Worm (Caenorhabditis elegans) whole organism, L3 larva: Measurements from ENCODE around the gene lgc-42.

Experiments
- R02D3.7 ChIP-seq: fragments of 150-350 bp; optimal IDR thresholded peaks from 2 replicates; lab custom pipeline; 2014; ENCODE audit warnings: missing biosample characterization, missing genetic modification characterization
- aly-2 ChIP-seq: fragments of 150-350 bp; optimal IDR thresholded peaks from 2 replicates; lab custom pipeline; 2014; ENCODE audit warnings: missing biosample characterization, missing genetic modification characterization
- ama-1 ChIP-seq: fragments of 150-350 bp; optimal IDR thresholded peaks from 2 replicates; lab custom pipeline; 2018
- ceh-16 ChIP-seq: sonication (generic microtip); optimal IDR thresholded peaks from 2 replicates; lab custom pipeline; 2017; ENCODE audit warnings: missing biosample characterization, missing genetic modification characterization
- ceh-28 ChIP-seq: fragments of 150-350 bp; optimal IDR thresholded peaks from 2 replicates; lab custom pipeline; 2014; ENCODE audit warnings: missing biosample characterization, missing genetic modification reagents, missing genetic modification characterization
- ceh-82 ChIP-seq: fragments of 150-350 bp; optimal IDR thresholded peaks from 2 replicates; lab custom pipeline; 2014; ENCODE audit warnings: missing biosample characterization, missing genetic modification characterization
- ceh-9 ChIP-seq: sonication (generic microtip); optimal IDR thresholded peaks from 2 replicates; lab custom pipeline; 2018; ENCODE audit warnings: missing biosample characterization, missing genetic modification characterization
- egl-27 ChIP-seq: sonication (generic microtip); optimal IDR thresholded peaks from 4 replicates; lab custom pipeline; 2017; ENCODE audit warnings: missing biosample characterization, missing genetic modification reagents, missing genetic modification characterization
- egl-5 ChIP-seq: fragments of 150-350 bp; optimal IDR thresholded peaks from 2 replicates; lab custom pipeline; 2017; ENCODE audit warnings: missing biosample characterization, missing genetic modification reagents, missing genetic modification characterization, inconsistent platforms
- elt-2 ChIP-seq: sonication (generic microtip); optimal IDR thresholded peaks from 2 replicates; lab custom pipeline; 2016; ENCODE audit warnings: missing genetic modification reagents, mild to moderate bottlenecking, missing genetic modification characterization, missing compliant biosample characterization
- elt-3 ChIP-seq, 3 experiments: fragments of 150-350 bp in 1 of 3; sonication (generic microtip) in 2 of 3; optimal IDR thresholded peaks; 2 replicates in 2 of 3; 4 replicates in 1 of 3; lab custom pipeline; 2014 to 2017; ENCODE audit warnings: missing biosample characterization in 3 of 3, missing genetic modification characterization in 3 of 3
- fkh-2 ChIP-seq: fragments of 150-350 bp; optimal IDR thresholded peaks from 2 replicates; lab custom pipeline; 2014; ENCODE audit warnings: missing biosample characterization, missing genetic modification reagents, missing genetic modification characterization
- fos-1 ChIP-seq: fragments of 150-350 bp; optimal IDR thresholded peaks from 2 replicates; lab custom pipeline; 2014; ENCODE audit warnings: missing biosample characterization, missing genetic modification characterization
- hmg-11 ChIP-seq: sonication (generic microtip); optimal IDR thresholded peaks from 2 replicates; lab custom pipeline; 2016; ENCODE audit warnings: missing genetic modification characterization, missing compliant biosample characterization
- jun-1 ChIP-seq: fragments of 150-350 bp; optimal IDR thresholded peaks from 2 replicates; lab custom pipeline; 2014; ENCODE audit warnings: missing biosample characterization, missing genetic modification reagents, missing genetic modification characterization
- lin-39 ChIP-seq: fragments of 150-350 bp; optimal IDR thresholded peaks from 2 replicates; lab custom pipeline; 2018; ENCODE audit warnings: missing biosample characterization, missing genetic modification reagents, missing genetic modification characterization
- mdl-1 ChIP-seq: fragments of 150-350 bp; optimal IDR thresholded peaks from 2 replicates; lab custom pipeline; 2014; ENCODE audit warnings: missing biosample characterization, missing genetic modification characterization
- mml-1 ChIP-seq: fragments of 150-350 bp; sonication (generic microtip); optimal IDR thresholded peaks from 3 replicates; lab custom pipeline; 2014; ENCODE audit warnings: missing biosample characterization, missing genetic modification characterization
- nfya-1 ChIP-seq: sonication (generic microtip); optimal IDR thresholded peaks from 2 replicates; lab custom pipeline; 2017; ENCODE audit warnings: missing genetic modification characterization, mild to moderate bottlenecking, missing compliant biosample characterization, antibody characterized with exemption, moderate library complexity; ENCODE audit not compliant: insufficient read depth
- nhr-23 ChIP-seq: fragments of 150-350 bp; optimal IDR thresholded peaks from 2 replicates; lab custom pipeline; 2014; ENCODE audit warnings: missing biosample characterization, missing genetic modification reagents, missing genetic modification characterization
- nhr-25 ChIP-seq: sonication (generic microtip); optimal IDR thresholded peaks from 2 replicates; lab custom pipeline; 2017; ENCODE audit warnings: missing biosample characterization, missing genetic modification characterization
- nhr-28 ChIP-seq: fragments of 150-350 bp; optimal IDR thresholded peaks from 2 replicates; lab custom pipeline; 2014; ENCODE audit warnings: missing biosample characterization, missing genetic modification characterization
- nhr-67 ChIP-seq: fragments of 150-350 bp; optimal IDR thresholded peaks from 2 replicates; lab custom pipeline; 2014; ENCODE audit warnings: missing biosample characterization, missing genetic modification characterization
- nhr-76 ChIP-seq: fragments of 150-350 bp; sonication (generic microtip); optimal IDR thresholded peaks from 5 replicates; lab custom pipeline; 2014; ENCODE audit warnings: missing biosample characterization, missing genetic modification characterization
- nhr-77 ChIP-seq: fragments of 150-350 bp; optimal IDR thresholded peaks from 2 replicates; lab custom pipeline; 2014; ENCODE audit warnings: missing biosample characterization, missing genetic modification characterization
- pha-4 ChIP-seq: fragments of 150-350 bp; optimal IDR thresholded peaks from 2 replicates; lab custom pipeline; 2014; ENCODE audit warnings: missing biosample characterization, missing genetic modification reagents, missing genetic modification characterization
- pqm-1 ChIP-seq: fragments of 150-350 bp; optimal IDR thresholded peaks from 2 replicates; lab custom pipeline; 2017; ENCODE audit warnings: missing biosample characterization, missing genetic modification characterization, inconsistent platforms
- sea-2 ChIP-seq: fragments of 150-350 bp; sonication (generic microtip); optimal IDR thresholded peaks from 4 replicates; lab custom pipeline; 2014; ENCODE audit warnings: missing biosample characterization, missing genetic modification reagents, missing genetic modification characterization
- skn-1 ChIP-seq: fragments of 150-350 bp; optimal IDR thresholded peaks from 2 replicates; lab custom pipeline; 2014; ENCODE audit warnings: missing biosample characterization, missing genetic modification characterization
- unc-39 ChIP-seq: sonication (generic microtip); optimal IDR thresholded peaks from 4 replicates; lab custom pipeline; 2017; ENCODE audit warnings: missing biosample characterization, missing genetic modification characterization
- unc-62 ChIP-seq: fragments of 150-350 bp; sonication (generic microtip); optimal IDR thresholded peaks from 4 replicates; lab custom pipeline; 2014; ENCODE audit warnings: missing biosample characterization, missing genetic modification reagents, missing genetic modification characterization
- ztf-11 ChIP-seq: fragments of 150-350 bp; optimal IDR thresholded peaks from 2 replicates; lab custom pipeline; 2014; ENCODE audit warnings: missing biosample characterization, missing genetic modification characterization
- ztf-4 ChIP-seq: fragments of 150-350 bp; optimal IDR thresholded peaks from 2 replicates; lab custom pipeline; 2014; ENCODE audit warnings: missing biosample characterization, missing genetic modification characterization

Gene lgc-42

ce11 chrIII:2021495-2021894 is 23.8 kb downstream of the lgc-42 start, which contains the start of gene ckr-2:
ckr-2 (minus strand) TSS chrIII:2021595.
- TF ChIP-seq ceh-16 (tag; lab: Kevin White, UChicago) (no peak), sea-2 (no peak)

ce11 chrIII:2027517-2027916 is 29.8 kb downstream of the lgc-42 start:
- TF ChIP-seq nhr-28, result no peak
- TF ChIP-seq R02D3.7 (tag; lab: Kevin White, UChicago), result no peak
- TF ChIP-seq fkh-2 (tag; lab: Kevin White, UChicago), result no peak
- no peak for TF ChIP-seq ceh-82
- TF ChIP-seq skn-1 (tag; lab: Kevin White, UChicago), result no peak
- no peak for TF ChIP-seq ztf-4
- TF ChIP-seq ceh-16 (tag; lab: Kevin White, UChicago), result no peak
- no peak for TF ChIP-seq nhr-67 (tag; lab: Kevin White, UChicago)
- TF ChIP-seq egl-5 (tag; lab: Kevin White, UChicago), result no peak
- TF ChIP-seq ztf-11 (tag; lab: Kevin White, UChicago), result no peak
- no peak for TF ChIP-seq nhr-76 (tag; lab: Kevin White, UChicago)
- TF ChIP-seq nfya-1 (tag; lab: Kevin White, UChicago), result no peak
- no peak for TF ChIP-seq lin-39 (tag; lab: Kevin White, UChicago)
- no peak for TF ChIP-seq pha-4 (tag; lab: Kevin White, UChicago)
- TF ChIP-seq elt-3 (tag; optimal IDR thresholded peaks at IDR 0.05; lab: Kevin White, UChicago), result no peak
- no peak for TF ChIP-seq nhr-77 (tag; lab: Kevin White, UChicago)
- no peak for TF ChIP-seq fos-1
- TF ChIP-seq, all 47 proteins: peak for 0

- no peak for TF ChIP-seq mml-1 (tag; lab: Kevin White, UChicago)
- TF ChIP-seq skn-1 (tag; lab: Kevin White, UChicago), result no peak
- TF ChIP-seq mdl-1 (tag; lab: Kevin White, UChicago), result no peak
- no peak for TF ChIP-seq unc-62 (GFP tag; lab: Kevin White, UChicago)
- no peak for TF ChIP-seq ztf-4
- no peak for TF ChIP-seq aly-2 (tag; lab: Kevin White, UChicago)
- TF ChIP-seq nhr-25 (tag; lab: Kevin White, UChicago), result no peak
- no peak for TF ChIP-seq elt-2
- TF ChIP-seq fos-1, result no peak
- no peak for TF ChIP-seq ama-1 (lab: Kevin White, UChicago)
- no peak for TF ChIP-seq egl-27
- no peak for TF ChIP-seq nhr-28
- TF ChIP-seq ceh-9 (tag; lab: Kevin White, UChicago), result no peak
- TF ChIP-seq pqm-1 (tag; lab: Kevin White, UChicago), result no peak
- TF ChIP-seq lin-39 (tag; lab: Kevin White, UChicago), result no peak
- TF ChIP-seq unc-39, result no peak
- no peak for TF ChIP-seq fkh-2 (tag; lab: Kevin White, UChicago)
Measured at ce11 chrIII:2030776-2031565, 33.3 kb downstream of the lgc-42 start.

DNA sequence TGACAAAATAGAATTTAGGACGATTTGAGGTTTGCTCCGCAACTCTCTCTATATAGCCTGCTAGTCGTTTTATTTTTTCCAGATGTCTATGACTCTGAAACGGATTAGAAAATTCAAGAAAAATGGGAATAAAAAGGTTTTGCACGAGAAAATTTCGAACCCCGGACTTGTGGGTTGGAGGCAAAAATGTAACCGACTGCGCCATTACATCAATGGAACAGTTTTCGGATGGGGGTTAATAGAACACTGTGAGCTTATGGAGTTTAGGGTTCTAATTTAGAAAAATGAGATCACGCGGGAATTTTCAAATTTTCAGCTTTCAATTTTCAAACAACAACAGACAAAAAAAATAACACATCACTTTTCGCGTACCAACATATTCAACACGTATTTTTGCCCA is 34.1 kb downstream of the lgc-42 start:
- TF ChIP-seq egl-5 (tag; lab: Kevin White, UChicago) (no peak), jun-1 (tag; lab: Kevin White, UChicago) (no peak), sea-2 (no peak), nhr-67 (tag; lab: Kevin White, UChicago) (no peak), mdl-1 (tag; lab: Kevin White, UChicago) (no peak), R02D3.7 (tag; lab: Kevin White, UChicago) (no peak), nhr-25 (tag; lab: Kevin White, UChicago) (no peak), nhr-23 (tag; lab: Kevin White, UChicago) (no peak), ceh-28 (tag; lab: Kevin White, UChicago) (no peak), unc-62 (GFP tag; lab: Kevin White, UChicago) (no peak), nhr-77 (tag; lab: Kevin White, UChicago) (no peak), ztf-4 (no peak), hmg-11 (tag; lab: Kevin White, UChicago) (no peak)
- TF ChIP-seq, all 47 proteins: peak for 0
